Worm (Caenorhabditis elegans) whole organism, L1 larva: ENCODE data around the gene T03D3.5.

ENCODE experiments used
- nhr-11 ChIP-seq: fragments of 150-350 bp; optimal IDR thresholded peaks from 2 replicates; lab custom pipeline; 2014; ENCODE audit warnings: missing biosample characterization, missing genetic modification characterization
- nhr-28 ChIP-seq: fragments of 150-350 bp; optimal IDR thresholded peaks from 2 replicates; lab custom pipeline; 2014; ENCODE audit warnings: missing biosample characterization, missing genetic modification characterization

- TF ChIP-seq nhr-11 (tag; lab: Kevin White, UChicago) (no peak), nhr-28 (tag; lab: Kevin White, UChicago) (no peak)
Measured at ce11 chrV:2832666-2833065, 6.0 kb upstream of the T03D3.5 start, which contains the start of gene srj-50.
